Fruit fly (Drosophila melanogaster) whole organism, embryonic: ENCODE results near the gene PIG-Wb.

Source experiments
- Atf-2 ChIP-seq: fragments of 200-800 bp; sonication (Bioruptor generic); optimal IDR thresholded peaks from 2 replicates; lab custom pipeline; 2016; ENCODE audit warnings: missing biosample characterization, missing genetic modification characterization
- Bdp1 ChIP-seq: fragments of 200-800 bp; sonication (Bioruptor generic); optimal IDR thresholded peaks from 3 replicates; lab custom pipeline; 2016; ENCODE audit warnings: missing biosample characterization, missing genetic modification characterization
- Bteb2 ChIP-seq: fragments of 200-800 bp; sonication (Bioruptor generic); optimal IDR thresholded peaks from 2 replicates; lab custom pipeline; 2016; ENCODE audit warnings: missing biosample characterization, missing genetic modification characterization
- CG10267 ChIP-seq: fragments of 200-800 bp; sonication (Bioruptor generic); optimal IDR thresholded peaks from 2 replicates; lab custom pipeline; 2018; ENCODE audit warnings: missing biosample characterization, mild to moderate bottlenecking, missing genetic modification characterization, moderate library complexity
- CG10462 ChIP-seq: fragments of 200-800 bp; sonication (Bioruptor generic); optimal IDR thresholded peaks from 2 replicates; lab custom pipeline; 2016; ENCODE audit warnings: missing biosample characterization, missing genetic modification characterization
- CG10979 ChIP-seq: fragments of 200-800 bp; sonication (Bioruptor generic); optimal IDR thresholded peaks from 2 replicates; lab custom pipeline; 2018; ENCODE audit warnings: missing biosample characterization, mild to moderate bottlenecking, missing genetic modification characterization, moderate library complexity
- CG12942 ChIP-seq: fragments of 200-800 bp; sonication (Bioruptor generic); optimal IDR thresholded peaks from 3 replicates; lab custom pipeline; 2016; ENCODE audit warnings: missing biosample characterization, missing genetic modification characterization
- CG14014 ChIP-seq: fragments of 200-800 bp; sonication (Bioruptor generic); IDR thresholded peaks from 2 replicates; pipeline ENCODE4 v1.3.6; 2022; ENCODE audit warnings: missing biosample characterization, missing genetic modification characterization
- CG15479 ChIP-seq: fragments of 200-800 bp; sonication (Bioruptor generic); optimal IDR thresholded peaks from 3 replicates; lab custom pipeline; 2019; ENCODE audit warnings: missing biosample characterization, mild to moderate bottlenecking, missing genetic modification characterization, moderate library complexity
- CG1603 ChIP-seq: fragments of 200-800 bp; sonication (Bioruptor generic); optimal IDR thresholded peaks from 2 replicates; lab custom pipeline; 2019; ENCODE audit warnings: missing biosample characterization, mild to moderate bottlenecking, missing genetic modification characterization, moderate library complexity
- CG17359 ChIP-seq: fragments of 200-800 bp; sonication (Bioruptor generic); optimal IDR thresholded peaks from 3 replicates; lab custom pipeline; 2018; ENCODE audit warnings: missing biosample characterization, mild to moderate bottlenecking, missing genetic modification characterization, moderate library complexity
- CG17361 ChIP-seq: fragments of 200-800 bp; sonication (Bioruptor generic); IDR thresholded peaks from 3 replicates; pipeline ENCODE4 v1.3.6; 2022; ENCODE audit warnings: missing biosample characterization, missing genetic modification characterization
- CG18619 ChIP-seq: fragments of 200-800 bp; sonication (Bioruptor generic); optimal IDR thresholded peaks from 3 replicates; lab custom pipeline; 2017; ENCODE audit warnings: missing biosample characterization, mild to moderate bottlenecking, missing genetic modification characterization
- CG2199 ChIP-seq: fragments of 200-800 bp; sonication (Bioruptor generic); IDR thresholded peaks from 3 replicates; pipeline ENCODE4 v1.3.6; 2022; ENCODE audit warnings: missing biosample characterization, missing genetic modification characterization
- CG2889 ChIP-seq: fragments of 200-800 bp; sonication (Bioruptor generic); IDR thresholded peaks from 3 replicates; pipeline ENCODE4 v1.3.6; 2022; ENCODE audit warnings: missing biosample characterization, missing genetic modification characterization
- CG33213 ChIP-seq: fragments of 200-800 bp; sonication (Bioruptor generic); optimal IDR thresholded peaks from 3 replicates; lab custom pipeline; 2016; ENCODE audit warnings: missing biosample characterization, missing genetic modification characterization
- CG7372 ChIP-seq: fragments of 200-800 bp; sonication (Bioruptor generic); IDR thresholded peaks from 2 replicates; pipeline ENCODE4 v1.3.6; 2022; ENCODE audit warnings: missing biosample characterization, missing genetic modification characterization
- CG7786 ChIP-seq: fragments of 200-800 bp; sonication (Bioruptor generic); optimal IDR thresholded peaks from 2 replicates; lab custom pipeline; 2016; ENCODE audit warnings: missing biosample characterization, missing genetic modification characterization
- CHES-1-like ChIP-seq: fragments of 200-800 bp; sonication (Bioruptor generic); optimal IDR thresholded peaks from 2 replicates; lab custom pipeline; 2016; ENCODE audit warnings: missing biosample characterization, missing genetic modification characterization
- CrebB ChIP-seq: fragments of 200-800 bp; sonication (Bioruptor generic); optimal IDR thresholded peaks from 3 replicates; lab custom pipeline; 2018; ENCODE audit warnings: missing biosample characterization, mild to moderate bottlenecking, missing genetic modification characterization
- D19A ChIP-seq: fragments of 200-800 bp; optimal IDR thresholded peaks from 3 replicates; lab custom pipeline; 2019; ENCODE audit warnings: missing biosample characterization, mild to moderate bottlenecking, missing genetic modification characterization, moderate library complexity
- Elba2 ChIP-seq: fragments of 200-800 bp; sonication (Bioruptor generic); optimal IDR thresholded peaks from 3 replicates; lab custom pipeline; 2016; ENCODE audit warnings: missing biosample characterization, missing genetic modification characterization
- Fer1 ChIP-seq: fragments of 200-800 bp; sonication (Bioruptor generic); optimal IDR thresholded peaks from 2 replicates; lab custom pipeline; 2017; ENCODE audit warnings: missing biosample characterization, mild to moderate bottlenecking, missing genetic modification characterization
- Hmx ChIP-seq: fragments of 200-800 bp; sonication (Bioruptor generic); optimal IDR thresholded peaks from 2 replicates; lab custom pipeline; 2016; ENCODE audit warnings: missing biosample characterization, missing genetic modification characterization
- Lim3 ChIP-seq: fragments of 200-800 bp; sonication (Bioruptor generic); IDR thresholded peaks from 2 replicates; pipeline ENCODE4 v1.3.6; 2022; ENCODE audit warnings: missing biosample characterization, missing genetic modification characterization
- MBD-R2 ChIP-seq: fragments of 200-800 bp; sonication (Bioruptor generic); IDR thresholded peaks from 2 replicates; pipeline ENCODE4 v1.3.6; 2022; ENCODE audit warnings: missing biosample characterization, missing genetic modification characterization
- MTF-1 ChIP-seq: fragments of 200-800 bp; sonication (Bioruptor generic); optimal IDR thresholded peaks from 2 replicates; lab custom pipeline; 2018; ENCODE audit warnings: missing biosample characterization, mild to moderate bottlenecking, missing genetic modification characterization, borderline replicate concordance
- NFAT ChIP-seq: fragments of 200-800 bp; sonication (Bioruptor generic); IDR thresholded peaks from 2 replicates; pipeline ENCODE4 v1.3.6; 2022; ENCODE audit warnings: missing biosample characterization, missing genetic modification characterization
- Oaz ChIP-seq: fragments of 200-800 bp; sonication (Bioruptor generic); IDR thresholded peaks from 2 replicates; pipeline ENCODE4 v1.3.6; 2022; ENCODE audit warnings: missing biosample characterization, missing genetic modification characterization
- Rx ChIP-seq: fragments of 200-800 bp; sonication (Bioruptor generic); IDR thresholded peaks from 2 replicates; pipeline ENCODE4 v1.3.6; 2022; ENCODE audit warnings: missing biosample characterization, missing genetic modification characterization
- Ssrp ChIP-seq: fragments of 200-800 bp; sonication (Bioruptor generic); optimal IDR thresholded peaks from 2 replicates; lab custom pipeline; 2018; ENCODE audit warnings: missing biosample characterization, mild to moderate bottlenecking, missing genetic modification characterization, moderate library complexity
- Stat92E ChIP-seq, 3 experiments: fragments of >200 bp in 2 of 3; fragments of 200-800 bp in 1 of 3; sonication (Bioruptor generic) in 1 of 3; optimal IDR thresholded peaks; 2 replicates each; lab custom pipeline; 2017 to 2019; ENCODE audit warnings: missing biosample characterization in 3 of 3, missing genetic modification characterization in 3 of 3, mild to moderate bottlenecking in 1 of 3, moderate library complexity in 1 of 3
- ash1 ChIP-seq: fragments of 200-800 bp; sonication (Bioruptor generic); optimal IDR thresholded peaks from 2 replicates; lab custom pipeline; 2018; ENCODE audit warnings: missing biosample characterization, mild to moderate bottlenecking, missing genetic modification characterization
- az2 ChIP-seq: fragments of 200-800 bp; sonication (Bioruptor generic); optimal IDR thresholded peaks from 3 replicates; lab custom pipeline; 2016; ENCODE audit warnings: missing biosample characterization, missing genetic modification characterization
- bcd ChIP-seq: fragments of 200-800 bp; sonication (Bioruptor generic); optimal IDR thresholded peaks from 2 replicates; lab custom pipeline; 2017; ENCODE audit warnings: missing biosample characterization, mild to moderate bottlenecking, missing genetic modification characterization
- br ChIP-seq: fragments of >200 bp; optimal IDR thresholded peaks from 2 replicates; lab custom pipeline; 2017
- fd102C ChIP-seq: fragments of 200-800 bp; sonication (Bioruptor generic); optimal IDR thresholded peaks from 2 replicates; lab custom pipeline; 2018; ENCODE audit warnings: missing biosample characterization, mild to moderate bottlenecking, missing genetic modification characterization, moderate library complexity
- gt ChIP-seq: fragments of 200-800 bp; sonication (Bioruptor generic); IDR thresholded peaks from 2 replicates; pipeline ENCODE4 v1.3.6; 2022; ENCODE audit warnings: missing biosample characterization, missing genetic modification characterization
- jigr1 ChIP-seq: fragments of 200-800 bp; sonication (Bioruptor generic); IDR thresholded peaks from 3 replicates; pipeline ENCODE4 v1.3.6; 2022; ENCODE audit warnings: missing biosample characterization, missing genetic modification characterization
- jumu ChIP-seq: fragments of 200-800 bp; sonication (Bioruptor generic); optimal IDR thresholded peaks from 3 replicates; lab custom pipeline; 2016; ENCODE audit warnings: missing biosample characterization, missing genetic modification characterization
- kay ChIP-seq: fragments of 200-800 bp; sonication (Bioruptor generic); optimal IDR thresholded peaks from 2 replicates; lab custom pipeline; 2016; ENCODE audit warnings: missing biosample characterization, missing genetic modification characterization
- nerfin-1 ChIP-seq: fragments of 200-800 bp; sonication (Bioruptor generic); optimal IDR thresholded peaks from 3 replicates; lab custom pipeline; 2019; ENCODE audit warnings: missing biosample characterization, mild to moderate bottlenecking, missing genetic modification characterization, moderate library complexity
- phol ChIP-seq: fragments of 200-800 bp; sonication (Bioruptor generic); optimal IDR thresholded peaks from 3 replicates; lab custom pipeline; 2018; ENCODE audit warnings: missing biosample characterization, mild to moderate bottlenecking, missing genetic modification characterization, moderate library complexity
- pnt ChIP-seq: fragments of 200-800 bp; sonication (Bioruptor generic); optimal IDR thresholded peaks from 3 replicates; lab custom pipeline; 2016; ENCODE audit warnings: missing biosample characterization, missing genetic modification characterization
- sens-2 ChIP-seq: fragments of 200-800 bp; sonication (Bioruptor generic); IDR thresholded peaks from 2 replicates; pipeline ENCODE4 v1.3.6; 2022; ENCODE audit warnings: missing biosample characterization, missing genetic modification characterization
- seq ChIP-seq: fragments of 200-800 bp; sonication (Bioruptor generic); IDR thresholded peaks from 2 replicates; pipeline ENCODE4 v1.3.6; 2022; ENCODE audit warnings: missing biosample characterization, missing genetic modification characterization
- sisA ChIP-seq: fragments of 200-800 bp; sonication (Bioruptor generic); IDR thresholded peaks from 2 replicates; pipeline ENCODE4 v1.3.6; 2022; ENCODE audit warnings: missing biosample characterization, missing genetic modification characterization
- usp ChIP-seq: fragments of >200 bp; optimal IDR thresholded peaks from 2 replicates; lab custom pipeline; 2017; ENCODE audit warnings: missing biosample characterization, missing genetic modification characterization
- wdn ChIP-seq: fragments of 200-800 bp; sonication (Bioruptor generic); IDR thresholded peaks from 2 replicates; pipeline ENCODE4 v1.3.6; 2022; ENCODE audit warnings: missing biosample characterization, missing genetic modification characterization
- zfh2 ChIP-seq: fragments of 200-800 bp; sonication (Bioruptor generic); optimal IDR thresholded peaks from 2 replicates; lab custom pipeline; 2016; ENCODE audit warnings: missing biosample characterization, missing genetic modification characterization

The PIG-Wb gene

dm6 chr3L:1746338-1747199 is 8.7 kb upstream of the PIG-Wb start, which contains the start of gene CG13921 (continued):
- TF ChIP-seq MBD-R2 (GFP tag; lab: Robert Waterston, UW) (peak; percentile 98), Hmx (peak; percentile 95), CG17359 (tag; lab: Kevin White, UChicago) (peak; percentile 99), jumu (GFP tag; lab: Kevin White, UChicago) (peak; percentile 99), jigr1 (GFP tag; lab: Robert Waterston, UW) (peak; percentile 98), zfh2 (GFP tag; lab: Kevin White, UChicago) (peak; percentile 97), phol (tag; lab: Kevin White, UChicago) (peak; percentile 99), CG1603 (tag; lab: Kevin White, UChicago) (peak; percentile 99), Stat92E (GFP tag; optimal IDR thresholded peaks at IDR 0.05; lab: Kevin White, UChicago) (peak in 1 of 3 experiments; percentile 99), MTF-1 (GFP tag; lab: Kevin White, UChicago) (peak; percentile 98), CG18619 (GFP tag; lab: Kevin White, UChicago) (peak; percentile 98), seq (GFP tag; lab: Robert Waterston, UW) (peak; percentile 98), Bdp1 (GFP tag; lab: Kevin White, UChicago) (peak; percentile 94), CG2889 (peak; percentile 98), ash1 (GFP tag; lab: Kevin White, UChicago) (peak; percentile 88), Lim3 (GFP tag; lab: Robert Waterston, UW) (peak; percentile 96), sisA (GFP tag; lab: Robert Waterston, UW) (peak; percentile 100), kay (GFP tag; lab: Kevin White, UChicago) (no peak), CG14014 (GFP tag; lab: Robert Waterston, UW) (peak; percentile 99), CG2199 (GFP tag; lab: Robert Waterston, UW) (peak; percentile 100), CG7786 (GFP tag; lab: Kevin White, UChicago) (peak; percentile 98), pnt (GFP tag; lab: Kevin White, UChicago) (peak; percentile 100), gt (GFP tag; lab: Robert Waterston, UW) (peak; percentile 98), fd102C (GFP tag; lab: Kevin White, UChicago) (peak; percentile 100), CG33213 (GFP tag; lab: Kevin White, UChicago) (peak; percentile 99), CG10979 (tag; lab: Kevin White, UChicago) (peak; percentile 100), CG15479 (GFP tag; lab: Kevin White, UChicago) (peak; percentile 98), CrebB (tag; lab: Kevin White, UChicago) (peak; percentile 97), wdn (GFP tag; lab: Robert Waterston, UW) (peak; percentile 98), D19A (tag; lab: Kevin White, UChicago) (peak; percentile 97), Ssrp (peak; percentile 99), CG12942 (GFP tag; lab: Kevin White, UChicago) (peak; percentile 98), CG17361 (GFP tag; lab: Robert Waterston, UW) (peak; percentile 99), CG7372 (GFP tag; lab: Robert Waterston, UW) (peak; percentile 99), br (lab: Kevin White, UChicago) (no peak), az2 (GFP tag; lab: Kevin White, UChicago) (peak; percentile 99), nerfin-1 (peak; percentile 98), Fer1 (GFP tag; lab: Kevin White, UChicago) (peak; percentile 97), Rx (GFP tag; lab: Robert Waterston, UW) (peak; percentile 99), Atf-2 (GFP tag; lab: Kevin White, UChicago) (peak; percentile 98), CG10462 (GFP tag; lab: Kevin White, UChicago) (peak; percentile 99), bcd (GFP tag; lab: Kevin White, UChicago) (peak; percentile 99), CG10267 (tag; lab: Kevin White, UChicago) (peak; percentile 99), Oaz (GFP tag; lab: Robert Waterston, UW) (peak; percentile 97), CHES-1-like (GFP tag; lab: Kevin White, UChicago) (peak; percentile 98), sens-2 (GFP tag; lab: Robert Waterston, UW) (peak; percentile 99), Elba2 (GFP tag; lab: Kevin White, UChicago) (peak; percentile 99), Bteb2 (GFP tag; lab: Kevin White, UChicago) (peak; percentile 98), usp (GFP tag; lab: Kevin White, UChicago) (no peak), NFAT (peak; percentile 97)
